Worm (Caenorhabditis elegans): ENCODE data around the gene C35A5.8.

- no peak for TF ChIP-seq aly-2 (tag; optimal IDR thresholded peaks at IDR 0.05)
- TF ChIP-seq lin-39 (tag; optimal IDR thresholded peaks at IDR 0.05): no peak
- no peak for TF ChIP-seq nhr-28 (tag; optimal IDR thresholded peaks at IDR 0.05)
- TF ChIP-seq lin-14 (GFP tag; optimal IDR thresholded peaks at IDR 0.05): no peak
- no peak for TF ChIP-seq skn-1 (tag; optimal IDR thresholded peaks at IDR 0.05)
- TF ChIP-seq C04F5.9 (tag; optimal IDR thresholded peaks at IDR 0.05): no peak
- TF ChIP-seq lsy-2 (tag; optimal IDR thresholded peaks at IDR 0.05): no peak
- TF ChIP-seq alr-1 (tag; optimal IDR thresholded peaks at IDR 0.05; ENCODE audit: borderline replicate concordance): no peak
These were observed 41.7 kb downstream of the C35A5.8 start for ce11 chrV:10483995-10484394.

Measured in whole organism, L1 larva.